Fruit fly (Drosophila melanogaster) whole organism, embryonic: ENCODE data around the gene Spn27A.

Experiments used
- B-H2 ChIP-seq: fragments of 200-800 bp; sonication (Bioruptor generic); optimal IDR thresholded peaks from 2 replicates; lab custom pipeline; 2018; ENCODE audit warnings: missing biosample characterization, mild to moderate bottlenecking, missing genetic modification characterization
- CG10462 ChIP-seq: fragments of 200-800 bp; sonication (Bioruptor generic); optimal IDR thresholded peaks from 2 replicates; lab custom pipeline; 2016; ENCODE audit warnings: missing biosample characterization, missing genetic modification characterization
- CG10654 ChIP-seq: fragments of 200-800 bp; sonication (Bioruptor generic); optimal IDR thresholded peaks from 2 replicates; lab custom pipeline; 2016; ENCODE audit warnings: missing biosample characterization, missing genetic modification characterization
- CG11085 ChIP-seq: fragments of 200-800 bp; sonication (Bioruptor generic); IDR thresholded peaks from 2 replicates; pipeline ENCODE4 v1.3.6; 2022; ENCODE audit warnings: missing biosample characterization, missing genetic modification characterization
- CG1233 ChIP-seq: fragments of 200-800 bp; sonication (Bioruptor generic); optimal IDR thresholded peaks from 4 replicates; lab custom pipeline; 2018; ENCODE audit warnings: missing biosample characterization, mild to moderate bottlenecking, missing genetic modification characterization
- CG14710 ChIP-seq: fragments of 200-800 bp; sonication (Bioruptor generic); optimal IDR thresholded peaks from 3 replicates; lab custom pipeline; 2019; ENCODE audit warnings: missing biosample characterization, mild to moderate bottlenecking, missing genetic modification characterization, moderate library complexity
- CG14965 ChIP-seq: fragments of 200-800 bp; sonication (Bioruptor generic); optimal IDR thresholded peaks from 2 replicates; lab custom pipeline; 2016; ENCODE audit warnings: missing biosample characterization, missing genetic modification characterization, borderline replicate concordance
- CG15479 ChIP-seq: fragments of 200-800 bp; sonication (Bioruptor generic); optimal IDR thresholded peaks from 3 replicates; lab custom pipeline; 2019; ENCODE audit warnings: missing biosample characterization, mild to moderate bottlenecking, missing genetic modification characterization, moderate library complexity
- CG16779 ChIP-seq: fragments of 200-800 bp; sonication (Bioruptor generic); IDR thresholded peaks from 2 replicates; pipeline ENCODE4 v1.3.6; 2022; ENCODE audit warnings: missing biosample characterization, missing genetic modification characterization
- CG17328 ChIP-seq: fragments of 200-800 bp; sonication (Bioruptor generic); IDR thresholded peaks from 2 replicates; pipeline ENCODE4 v1.3.6; 2022; ENCODE audit warnings: missing biosample characterization, missing genetic modification characterization
- CG18619 ChIP-seq: fragments of 200-800 bp; sonication (Bioruptor generic); optimal IDR thresholded peaks from 3 replicates; lab custom pipeline; 2017; ENCODE audit warnings: missing biosample characterization, mild to moderate bottlenecking, missing genetic modification characterization
- CG3163 ChIP-seq: fragments of 200-800 bp; sonication (Bioruptor generic); optimal IDR thresholded peaks from 3 replicates; lab custom pipeline; 2016; ENCODE audit warnings: missing biosample characterization, missing genetic modification characterization
- CG3838 ChIP-seq: fragments of 200-800 bp; sonication (Bioruptor generic); optimal IDR thresholded peaks from 3 replicates; lab custom pipeline; 2016; ENCODE audit warnings: missing biosample characterization, missing genetic modification characterization
- CG4282 ChIP-seq: fragments of 200-800 bp; sonication (Bioruptor generic); optimal IDR thresholded peaks from 2 replicates; lab custom pipeline; 2016; ENCODE audit warnings: missing biosample characterization, missing genetic modification characterization
- CG5953 ChIP-seq: fragments of 200-800 bp; sonication (Bioruptor generic); IDR thresholded peaks from 2 replicates; pipeline ENCODE4 v1.3.6; 2022; ENCODE audit warnings: missing biosample characterization, missing genetic modification characterization
- CG6175 ChIP-seq: fragments of 200-800 bp; sonication (Bioruptor generic); IDR thresholded peaks from 3 replicates; pipeline ENCODE4 v1.3.6; 2022; ENCODE audit warnings: missing biosample characterization, missing genetic modification characterization
- CG6689 ChIP-seq: fragments of 200-800 bp; sonication (Bioruptor generic); IDR thresholded peaks from 2 replicates; pipeline ENCODE4 v1.3.6; 2022; ENCODE audit warnings: missing biosample characterization, missing genetic modification characterization
- CG6765 ChIP-seq: fragments of 200-800 bp; sonication (Bioruptor generic); optimal IDR thresholded peaks from 3 replicates; lab custom pipeline; 2017; ENCODE audit warnings: missing biosample characterization, mild to moderate bottlenecking, missing genetic modification characterization
- CG7928 ChIP-seq: fragments of 200-800 bp; sonication (Bioruptor generic); optimal IDR thresholded peaks from 2 replicates; lab custom pipeline; 2017; ENCODE audit warnings: missing biosample characterization, mild to moderate bottlenecking, missing genetic modification characterization
- CG7987 ChIP-seq: fragments of 200-800 bp; sonication (Bioruptor generic); optimal IDR thresholded peaks from 2 replicates; lab custom pipeline; 2018; ENCODE audit warnings: missing biosample characterization, mild to moderate bottlenecking, missing genetic modification characterization, moderate library complexity
- CG8281 ChIP-seq: fragments of 200-800 bp; sonication (Bioruptor generic); optimal IDR thresholded peaks from 2 replicates; lab custom pipeline; 2018; ENCODE audit warnings: missing biosample characterization, mild to moderate bottlenecking, missing genetic modification characterization, moderate library complexity
- CG9215 ChIP-seq: fragments of 200-800 bp; sonication (Bioruptor generic); IDR thresholded peaks from 2 replicates; pipeline ENCODE4 v1.3.6; 2022; ENCODE audit warnings: missing biosample characterization, missing genetic modification characterization
- Drgx ChIP-seq: fragments of 200-800 bp; sonication (Bioruptor generic); IDR thresholded peaks from 2 replicates; pipeline ENCODE4 v1.3.6; 2022; ENCODE audit warnings: missing biosample characterization, missing genetic modification characterization
- Hr3 ChIP-seq: fragments of 200-800 bp; sonication (Bioruptor generic); optimal IDR thresholded peaks from 3 replicates; lab custom pipeline; 2016; ENCODE audit warnings: missing biosample characterization, missing genetic modification characterization
- Hsf ChIP-seq: fragments of 200-800 bp; sonication (Bioruptor generic); optimal IDR thresholded peaks from 3 replicates; lab custom pipeline; 2016; ENCODE audit warnings: missing biosample characterization, missing genetic modification characterization
- Mad ChIP-seq: fragments of 200-800 bp; sonication (Bioruptor generic); optimal IDR thresholded peaks from 2 replicates; lab custom pipeline; 2016; ENCODE audit warnings: missing biosample characterization, missing genetic modification characterization
- Med ChIP-seq: fragments of 200-800 bp; sonication (Bioruptor generic); peaks from one replicate; lab custom pipeline; 2016; ENCODE audit warnings: missing biosample characterization, missing genetic modification characterization, mild to moderate bottlenecking, inconsistent platforms, moderate library complexity
- NfI ChIP-seq: fragments of 200-800 bp; sonication (Bioruptor generic); optimal IDR thresholded peaks from 3 replicates; lab custom pipeline; 2018; ENCODE audit warnings: missing biosample characterization, mild to moderate bottlenecking, missing genetic modification characterization, moderate library complexity
- Ravus ChIP-seq: fragments of 200-800 bp; sonication (Bioruptor generic); IDR thresholded peaks from 2 replicates; pipeline ENCODE4 v1.3.6; 2022; ENCODE audit warnings: missing biosample characterization, missing genetic modification characterization
- Rfx ChIP-seq: fragments of 200-800 bp; sonication (Bioruptor generic); IDR thresholded peaks from 2 replicates; pipeline ENCODE4 v1.3.6; 2022; ENCODE audit warnings: missing biosample characterization, missing genetic modification characterization
- Side ChIP-seq: fragments of 200-800 bp; sonication (Bioruptor generic); optimal IDR thresholded peaks from 2 replicates; lab custom pipeline; 2016; ENCODE audit warnings: missing biosample characterization, missing genetic modification characterization
- Sry-β ChIP-seq: fragments of 200-800 bp; sonication (Bioruptor generic); optimal IDR thresholded peaks from 2 replicates; lab custom pipeline; 2018; ENCODE audit warnings: missing biosample characterization, mild to moderate bottlenecking, missing genetic modification characterization, moderate library complexity
- abd-A ChIP-seq: fragments of 200-800 bp; sonication (Bioruptor generic); optimal IDR thresholded peaks from 3 replicates; lab custom pipeline; 2019; ENCODE audit warnings: missing biosample characterization, mild to moderate bottlenecking, missing genetic modification characterization, moderate library complexity
- bsh ChIP-seq, 2 experiments: fragments of 200-800 bp; sonication (Bioruptor generic); optimal IDR thresholded peaks; 2 replicates each; lab custom pipeline; 2017 to 2018; ENCODE audit warnings: mild to moderate bottlenecking in 2 of 2, missing biosample characterization in 2 of 2, missing genetic modification characterization in 2 of 2, moderate library complexity in 1 of 2
- caup ChIP-seq: fragments of 200-800 bp; sonication (Bioruptor generic); optimal IDR thresholded peaks from 3 replicates; lab custom pipeline; 2017; ENCODE audit warnings: missing biosample characterization, mild to moderate bottlenecking, missing genetic modification characterization, moderate library complexity; ENCODE audit not compliant: severe bottlenecking
- ci ChIP-seq: fragments of 200-800 bp; sonication (Bioruptor generic); IDR thresholded peaks from 3 replicates; pipeline ENCODE4 v1.3.6; 2022; ENCODE audit warnings: missing biosample characterization, missing genetic modification characterization
- dm ChIP-seq: fragments of 200-800 bp; sonication (Bioruptor generic); optimal IDR thresholded peaks from 3 replicates; lab custom pipeline; 2016; ENCODE audit warnings: missing biosample characterization, missing genetic modification characterization
- ems ChIP-seq: fragments of 200-800 bp; sonication (Bioruptor generic); optimal IDR thresholded peaks from 3 replicates; lab custom pipeline; 2016; ENCODE audit warnings: missing biosample characterization, missing genetic modification characterization
- eyg ChIP-seq: fragments of 200-800 bp; sonication (Bioruptor generic); optimal IDR thresholded peaks from 3 replicates; lab custom pipeline; 2016; ENCODE audit warnings: missing biosample characterization, missing genetic modification characterization
- fd96Cb ChIP-seq: fragments of 200-800 bp; sonication (Bioruptor generic); optimal IDR thresholded peaks from 2 replicates; lab custom pipeline; 2018; ENCODE audit warnings: missing biosample characterization, mild to moderate bottlenecking, missing genetic modification characterization, moderate library complexity
- fu2 ChIP-seq: fragments of 200-800 bp; sonication (Bioruptor generic); optimal IDR thresholded peaks from 2 replicates; lab custom pipeline; 2016; ENCODE audit warnings: missing biosample characterization, missing genetic modification characterization
- hb ChIP-seq: fragments of 200-800 bp; sonication (Bioruptor generic); IDR thresholded peaks from 3 replicates; pipeline ENCODE4 v1.3.6; 2022; ENCODE audit warnings: missing biosample characterization, missing genetic modification characterization; ENCODE audit not compliant: partially characterized antibody
- hth ChIP-seq: fragments of >200 bp; optimal IDR thresholded peaks from 2 replicates; lab custom pipeline; 2017; ENCODE audit warnings: inconsistent platforms
- insv ChIP-seq, 2 experiments: fragments of 200-800 bp; sonication (Bioruptor generic); optimal IDR thresholded peaks; 3 replicates each; lab custom pipeline; 2016 to 2018; ENCODE audit warnings: missing biosample characterization in 2 of 2, missing genetic modification characterization in 2 of 2
- lab ChIP-seq: fragments of 200-800 bp; sonication (Bioruptor generic); optimal IDR thresholded peaks from 3 replicates; lab custom pipeline; 2017; ENCODE audit warnings: missing biosample characterization, missing genetic modification characterization, mild to moderate bottlenecking, moderate library complexity, missing genetic modification reagents
- luna ChIP-seq: fragments of 200-800 bp; sonication (Bioruptor generic); optimal IDR thresholded peaks from 2 replicates; lab custom pipeline; 2016; ENCODE audit warnings: missing biosample characterization, missing genetic modification characterization
- nau ChIP-seq: fragments of 200-800 bp; sonication (Bioruptor generic); optimal IDR thresholded peaks from 3 replicates; lab custom pipeline; 2017; ENCODE audit warnings: missing biosample characterization, mild to moderate bottlenecking, missing genetic modification characterization, missing genetic modification reagents
- pho ChIP-seq: fragments of 200-800 bp; sonication (Bioruptor generic); optimal IDR thresholded peaks from 2 replicates; lab custom pipeline; 2016; ENCODE audit warnings: missing biosample characterization, missing genetic modification characterization
- phol ChIP-seq: fragments of 200-800 bp; sonication (Bioruptor generic); optimal IDR thresholded peaks from 3 replicates; lab custom pipeline; 2018; ENCODE audit warnings: missing biosample characterization, mild to moderate bottlenecking, missing genetic modification characterization, moderate library complexity
- stc ChIP-seq: fragments of 200-800 bp; sonication (Bioruptor generic); IDR thresholded peaks from 2 replicates; pipeline ENCODE4 v1.3.6; 2022; ENCODE audit warnings: missing biosample characterization, missing genetic modification characterization
- zf30C ChIP-seq: fragments of 200-800 bp; sonication (Bioruptor generic); optimal IDR thresholded peaks from 3 replicates; lab custom pipeline; 2018; ENCODE audit warnings: missing biosample characterization, mild to moderate bottlenecking, missing genetic modification characterization

Spn27A gene

dm6 chr2L:6648163-6648628 lies 25.0 kb downstream of the Spn27A start (continued):
- peak; percentile 96 for TF ChIP-seq NfI
- TF ChIP-seq luna (GFP tag; lab: Kevin White, UChicago), result peak; percentile 67
- TF ChIP-seq CG18619, result peak; percentile 95
- TF ChIP-seq CG14965 (GFP tag; lab: Kevin White, UChicago), result peak; percentile 57
- peak; percentile 93 for TF ChIP-seq CG9215 (GFP tag; lab: Robert Waterston, UW)
- peak; percentile 82 for TF ChIP-seq CG5953 (GFP tag; lab: Robert Waterston, UW)
- TF ChIP-seq zf30C, result peak; percentile 50
- peak; percentile 74 for TF ChIP-seq Ravus (GFP tag; lab: Robert Waterston, UW)
- peak; percentile 96 for TF ChIP-seq Hsf (GFP tag; lab: Kevin White, UChicago)
- TF ChIP-seq caup, result peak; percentile 96
- peak; percentile 99 for TF ChIP-seq Med (GFP tag; lab: Kevin White, UChicago)
- peak; percentile 77 for TF ChIP-seq CG7928 (GFP tag; lab: Kevin White, UChicago)
- peak; percentile 1 for TF ChIP-seq CG4282 (GFP tag; lab: Kevin White, UChicago)
- peak; percentile 94 for TF ChIP-seq Rfx (GFP tag; lab: Robert Waterston, UW)
- TF ChIP-seq Hr3 (GFP tag; lab: Kevin White, UChicago), result peak; percentile 96
- peak; percentile 90 for TF ChIP-seq CG10462
- peak; percentile 95 for TF ChIP-seq Mad (GFP tag; lab: Kevin White, UChicago)
- peak; percentile 98 for TF ChIP-seq lab (GFP tag; lab: Kevin White, UChicago)
- peak; percentile 86 for TF ChIP-seq CG8281 (tag; lab: Kevin White, UChicago)
- TF ChIP-seq Side (GFP tag; lab: Kevin White, UChicago), result peak; percentile 88
- TF ChIP-seq CG3163 (GFP tag; lab: Kevin White, UChicago), result peak; percentile 92
- TF ChIP-seq CG15479 (GFP tag; lab: Kevin White, UChicago), result peak; percentile 47
- no peak for TF ChIP-seq hth (lab: Kevin White, UChicago)
- peak; percentile 96 for TF ChIP-seq CG6689 (GFP tag; lab: Robert Waterston, UW)
- TF ChIP-seq dm (GFP tag; lab: Kevin White, UChicago), result peak; percentile 88
- peak; percentile 93 for TF ChIP-seq nau (GFP tag; lab: Kevin White, UChicago)
- peak; percentile 96 for TF ChIP-seq CG3838 (GFP tag; lab: Kevin White, UChicago)
- TF ChIP-seq insv (GFP tag; optimal IDR thresholded peaks at IDR 0.05; lab: Kevin White, UChicago), result peak; percentile 10 to 80
- peak; percentile 78 for TF ChIP-seq CG7987 (GFP tag; lab: Kevin White, UChicago)
- TF ChIP-seq hb (GFP tag; lab: Robert Waterston, UW), result no peak
- TF ChIP-seq CG17328 (GFP tag; lab: Robert Waterston, UW), result peak; percentile 88
- TF ChIP-seq CG6175, result peak; percentile 74; the same call in 2 of the 3 replicates
- peak; percentile 94 for TF ChIP-seq CG10654 (GFP tag; lab: Kevin White, UChicago)
- TF ChIP-seq CG16779 (GFP tag; lab: Robert Waterston, UW), result peak; percentile 77
- TF ChIP-seq ci (GFP tag; lab: Robert Waterston, UW), result peak; percentile 89
- TF ChIP-seq ems (GFP tag; lab: Kevin White, UChicago), result peak; percentile 88
- TF ChIP-seq CG11085 (GFP tag; lab: Robert Waterston, UW), result peak; percentile 83
- no peak for TF ChIP-seq abd-A
- TF ChIP-seq Drgx (GFP tag; lab: Robert Waterston, UW), result peak; percentile 94
- peak; percentile 95 for TF ChIP-seq pho (GFP tag; lab: Kevin White, UChicago)
- TF ChIP-seq B-H2 (GFP tag; lab: Kevin White, UChicago), result peak; percentile 95
- TF ChIP-seq phol (tag; lab: Kevin White, UChicago), result peak; percentile 97
- peak; percentile 78 for TF ChIP-seq eyg
- TF ChIP-seq fu2 (GFP tag; lab: Kevin White, UChicago), result peak; percentile 91
- peak; percentile 92 for TF ChIP-seq stc (GFP tag; lab: Robert Waterston, UW)
- TF ChIP-seq fd96Cb (tag; lab: Kevin White, UChicago), result peak; percentile 93
- peak; percentile 95 for TF ChIP-seq CG6765 (GFP tag; lab: Kevin White, UChicago)
- TF ChIP-seq bsh (GFP tag; optimal IDR thresholded peaks at IDR 0.05; lab: Kevin White, UChicago), result peak; percentile 77 to 92
- peak; percentile 93 for TF ChIP-seq CG1233 (GFP tag; lab: Kevin White, UChicago)
- TF ChIP-seq CG14710 (tag; lab: Kevin White, UChicago), result peak; percentile 95
- peak; percentile 46 for TF ChIP-seq Sry-β
